Fruit fly (Drosophila melanogaster) whole organism, embryonic: ENCODE measurements around the gene sage.

Experiments used
- Atf-2 ChIP-seq: fragments of 200-800 bp; sonication (Bioruptor generic); optimal IDR thresholded peaks from 2 replicates; lab custom pipeline; 2016; ENCODE audit warnings: missing biosample characterization, missing genetic modification characterization
- B-H2 ChIP-seq: fragments of 200-800 bp; sonication (Bioruptor generic); optimal IDR thresholded peaks from 2 replicates; lab custom pipeline; 2018; ENCODE audit warnings: missing biosample characterization, mild to moderate bottlenecking, missing genetic modification characterization
- CG11456 ChIP-seq: fragments of 200-800 bp; sonication (Bioruptor generic); IDR thresholded peaks from 3 replicates; pipeline ENCODE4 v1.3.6; 2022; ENCODE audit warnings: missing biosample characterization, missing genetic modification characterization
- CG12659 ChIP-seq: fragments of 200-800 bp; sonication (Bioruptor generic); optimal IDR thresholded peaks from 3 replicates; lab custom pipeline; 2017; ENCODE audit warnings: mild to moderate bottlenecking, missing biosample characterization, missing genetic modification reagents, missing genetic modification characterization
- CG12769 ChIP-seq: fragments of 200-800 bp; sonication (Bioruptor generic); optimal IDR thresholded peaks from 2 replicates; lab custom pipeline; 2019; ENCODE audit warnings: missing biosample characterization, mild to moderate bottlenecking, missing genetic modification characterization, moderate library complexity
- CG13296 ChIP-seq: fragments of 200-800 bp; sonication (Bioruptor generic); optimal IDR thresholded peaks from 3 replicates; lab custom pipeline; 2018; ENCODE audit warnings: missing biosample characterization, mild to moderate bottlenecking, missing genetic modification characterization
- CG13424 ChIP-seq: fragments of 200-800 bp; sonication (Bioruptor generic); optimal IDR thresholded peaks from 2 replicates; lab custom pipeline; 2019; ENCODE audit warnings: missing biosample characterization, mild to moderate bottlenecking, missing genetic modification characterization, moderate library complexity
- CG15073 ChIP-seq: fragments of 200-800 bp; sonication (Bioruptor generic); optimal IDR thresholded peaks from 2 replicates; lab custom pipeline; 2016; ENCODE audit warnings: missing biosample characterization, missing genetic modification characterization
- CG17802 ChIP-seq: fragments of 200-800 bp; sonication (Bioruptor generic); optimal IDR thresholded peaks from 2 replicates; lab custom pipeline; 2018; ENCODE audit warnings: missing biosample characterization, mild to moderate bottlenecking, missing genetic modification characterization, moderate library complexity
- CG18262 ChIP-seq: fragments of 200-800 bp; optimal IDR thresholded peaks from 3 replicates; lab custom pipeline; 2019; ENCODE audit warnings: missing biosample characterization, mild to moderate bottlenecking, missing genetic modification characterization, moderate library complexity
- CG2678 ChIP-seq: fragments of 200-800 bp; sonication (Bioruptor generic); optimal IDR thresholded peaks from 3 replicates; lab custom pipeline; 2019; ENCODE audit warnings: missing biosample characterization, mild to moderate bottlenecking, missing genetic modification characterization, moderate library complexity
- CG3163 ChIP-seq: fragments of 200-800 bp; sonication (Bioruptor generic); optimal IDR thresholded peaks from 3 replicates; lab custom pipeline; 2016; ENCODE audit warnings: missing biosample characterization, missing genetic modification characterization
- CG32767 ChIP-seq: fragments of 200-800 bp; sonication (Bioruptor generic); IDR thresholded peaks from 2 replicates; pipeline ENCODE4 v1.3.6; 2022; ENCODE audit warnings: missing biosample characterization, missing genetic modification characterization
- CG33213 ChIP-seq: fragments of 200-800 bp; sonication (Bioruptor generic); optimal IDR thresholded peaks from 3 replicates; lab custom pipeline; 2016; ENCODE audit warnings: missing biosample characterization, missing genetic modification characterization
- CG3838 ChIP-seq: fragments of 200-800 bp; sonication (Bioruptor generic); optimal IDR thresholded peaks from 3 replicates; lab custom pipeline; 2016; ENCODE audit warnings: missing biosample characterization, missing genetic modification characterization
- CG4404 ChIP-seq: fragments of 200-800 bp; sonication (Bioruptor generic); IDR thresholded peaks from 2 replicates; pipeline ENCODE4 v1.3.6; 2022; ENCODE audit warnings: missing biosample characterization, missing genetic modification characterization
- CG6791 ChIP-seq: fragments of 200-800 bp; sonication (Bioruptor generic); IDR thresholded peaks from 3 replicates; pipeline ENCODE4 v1.3.6; 2022; ENCODE audit warnings: missing biosample characterization, missing genetic modification characterization; ENCODE audit not compliant: partially characterized antibody
- CG6854 ChIP-seq: fragments of 200-800 bp; sonication (Bioruptor generic); optimal IDR thresholded peaks from 3 replicates; lab custom pipeline; 2017; ENCODE audit warnings: missing biosample characterization, mild to moderate bottlenecking, missing genetic modification characterization
- CG7928 ChIP-seq: fragments of 200-800 bp; sonication (Bioruptor generic); optimal IDR thresholded peaks from 2 replicates; lab custom pipeline; 2017; ENCODE audit warnings: missing biosample characterization, mild to moderate bottlenecking, missing genetic modification characterization
- CG8089 ChIP-seq: fragments of 200-800 bp; sonication (Bioruptor generic); optimal IDR thresholded peaks from 3 replicates; lab custom pipeline; 2016; ENCODE audit warnings: missing biosample characterization, missing genetic modification characterization
- CG9817 ChIP-seq: fragments of 200-800 bp; sonication (Bioruptor generic); optimal IDR thresholded peaks from 2 replicates; lab custom pipeline; 2018; ENCODE audit warnings: missing biosample characterization, mild to moderate bottlenecking, missing genetic modification characterization, moderate library complexity
- CoRest ChIP-seq: fragments of 200-800 bp; sonication (Bioruptor generic); optimal IDR thresholded peaks from 3 replicates; lab custom pipeline; 2018; ENCODE audit warnings: missing biosample characterization, mild to moderate bottlenecking, missing genetic modification characterization, moderate library complexity
- Dbx ChIP-seq: fragments of 200-800 bp; sonication (Bioruptor generic); IDR thresholded peaks from 3 replicates; pipeline ENCODE4 v1.3.6; 2022; ENCODE audit warnings: missing biosample characterization, missing genetic modification characterization
- Dip3 ChIP-seq: fragments of 200-800 bp; sonication (Bioruptor generic); optimal IDR thresholded peaks from 3 replicates; lab custom pipeline; 2016; ENCODE audit warnings: missing biosample characterization, missing genetic modification characterization
- Dp ChIP-seq: fragments of 200-800 bp; sonication (Bioruptor generic); optimal IDR thresholded peaks from 2 replicates; lab custom pipeline; 2018; ENCODE audit warnings: missing biosample characterization, mild to moderate bottlenecking, missing genetic modification characterization, moderate library complexity
- Elba2 ChIP-seq: fragments of 200-800 bp; sonication (Bioruptor generic); optimal IDR thresholded peaks from 3 replicates; lab custom pipeline; 2016; ENCODE audit warnings: missing biosample characterization, missing genetic modification characterization
- GATAe ChIP-seq: fragments of 200-800 bp; sonication (Bioruptor generic); conservative IDR thresholded peaks from 2 replicates; pipeline ENCODE4 v1.3.6; 2022; ENCODE audit warnings: missing biosample characterization, missing genetic modification characterization
- Hr3 ChIP-seq: fragments of 200-800 bp; sonication (Bioruptor generic); optimal IDR thresholded peaks from 3 replicates; lab custom pipeline; 2016; ENCODE audit warnings: missing biosample characterization, missing genetic modification characterization
- MESR4 ChIP-seq: fragments of 200-800 bp; sonication (Bioruptor generic); optimal IDR thresholded peaks from 2 replicates; lab custom pipeline; 2018; ENCODE audit warnings: missing biosample characterization, mild to moderate bottlenecking, missing genetic modification characterization, moderate library complexity
- NC2β ChIP-seq: fragments of 200-800 bp; sonication (Bioruptor generic); optimal IDR thresholded peaks from 2 replicates; lab custom pipeline; 2016; ENCODE audit warnings: missing biosample characterization, missing genetic modification characterization
- Pdp1 ChIP-seq, 2 experiments: fragments of 200-800 bp; sonication (Bioruptor generic); optimal IDR thresholded peaks; 3 replicates each; lab custom pipeline; 2016; ENCODE audit warnings: missing biosample characterization in 2 of 2, missing genetic modification characterization in 2 of 2, mild to moderate bottlenecking in 1 of 2, moderate library complexity in 1 of 2
- Ptx1 ChIP-seq: fragments of 200-800 bp; sonication (Bioruptor generic); IDR thresholded peaks from 2 replicates; pipeline ENCODE4 v1.3.6; 2022; ENCODE audit warnings: missing biosample characterization, missing genetic modification characterization
- TFAM ChIP-seq: fragments of 200-800 bp; sonication (Bioruptor generic); optimal IDR thresholded peaks from 2 replicates; lab custom pipeline; 2017; ENCODE audit warnings: missing biosample characterization, missing genetic modification characterization, inconsistent platforms
- Trl ChIP-seq, 3 experiments: fragments of >200 bp in 2 of 3; fragments of 200-800 bp in 1 of 3; sonication (Bioruptor generic) in 1 of 3; optimal IDR thresholded peaks; 2 replicates in 1 of 3; 3 replicates in 2 of 3; lab custom pipeline; 2016 to 2017; ENCODE audit warnings: missing biosample characterization in 1 of 3, missing genetic modification characterization in 1 of 3
- cad ChIP-seq: fragments of >200 bp; optimal IDR thresholded peaks from 2 replicates; lab custom pipeline; 2017; ENCODE audit warnings: missing biosample characterization, missing genetic modification characterization
- chinmo ChIP-seq: fragments of 200-800 bp; sonication (Bioruptor generic); IDR thresholded peaks from 4 replicates; pipeline ENCODE4 v1.3.6; 2022; ENCODE audit warnings: missing biosample characterization, missing genetic modification characterization; ENCODE audit not compliant: partially characterized antibody
- chm ChIP-seq: fragments of 200-800 bp; sonication (Bioruptor generic); IDR thresholded peaks from 2 replicates; pipeline ENCODE4 v1.3.6; 2022; ENCODE audit warnings: missing biosample characterization, missing genetic modification characterization
- dpn ChIP-seq, 2 experiments: fragments of 200-800 bp; sonication (Bioruptor generic); optimal IDR thresholded peaks; 3 replicates each; lab custom pipeline; 2016; ENCODE audit warnings: missing biosample characterization in 2 of 2, missing genetic modification characterization in 2 of 2
- gce ChIP-seq: fragments of 200-800 bp; sonication (Bioruptor generic); IDR thresholded peaks from 3 replicates; pipeline ENCODE4 v1.3.6; 2022; ENCODE audit warnings: missing biosample characterization, missing genetic modification characterization
- grau ChIP-seq: fragments of 200-800 bp; optimal IDR thresholded peaks from 3 replicates; lab custom pipeline; 2019; ENCODE audit warnings: missing biosample characterization, mild to moderate bottlenecking, missing genetic modification characterization, moderate library complexity
- ind ChIP-seq: fragments of 200-800 bp; sonication (Bioruptor generic); optimal IDR thresholded peaks from 3 replicates; lab custom pipeline; 2016; ENCODE audit warnings: missing biosample characterization, missing genetic modification characterization
- jumu ChIP-seq: fragments of 200-800 bp; sonication (Bioruptor generic); optimal IDR thresholded peaks from 3 replicates; lab custom pipeline; 2016; ENCODE audit warnings: missing biosample characterization, missing genetic modification characterization
- lmd ChIP-seq: fragments of 200-800 bp; sonication (Bioruptor generic); IDR thresholded peaks from 2 replicates; pipeline ENCODE4 v1.3.6; 2022; ENCODE audit warnings: missing biosample characterization, missing genetic modification characterization
- mam ChIP-seq: fragments of 200-800 bp; sonication (Bioruptor generic); optimal IDR thresholded peaks from 3 replicates; lab custom pipeline; 2016; ENCODE audit warnings: missing biosample characterization, missing genetic modification characterization
- run ChIP-seq: fragments of 200-800 bp; sonication (Bioruptor generic); optimal IDR thresholded peaks from 3 replicates; lab custom pipeline; 2018; ENCODE audit warnings: missing biosample characterization, mild to moderate bottlenecking, missing genetic modification characterization
- sens ChIP-seq: fragments of 200-800 bp; sonication (Bioruptor generic); peaks from one replicate; lab custom pipeline; 2016; ENCODE audit warnings: missing biosample characterization, missing genetic modification characterization
- slbo ChIP-seq: fragments of 200-800 bp; sonication (Bioruptor generic); IDR thresholded peaks from 2 replicates; pipeline ENCODE4 v1.3.6; 2022; ENCODE audit warnings: missing biosample characterization, missing genetic modification characterization
- tna ChIP-seq: fragments of 200-800 bp; sonication (Bioruptor generic); IDR thresholded peaks from 2 replicates; pipeline ENCODE4 v1.3.6; 2022; ENCODE audit warnings: missing biosample characterization, missing genetic modification characterization; ENCODE audit not compliant: partially characterized antibody
- zen2 ChIP-seq: fragments of 200-800 bp; sonication (Bioruptor generic); IDR thresholded peaks from 3 replicates; pipeline ENCODE4 v1.3.6; 2022; ENCODE audit warnings: missing biosample characterization, missing genetic modification characterization; ENCODE audit not compliant: partially characterized antibody

sage gene

dm6 chr3R:9237268-9238091, 26.5 kb downstream of the sage start, which contains the start of gene pum (continued):
- TF ChIP-seq ind (GFP tag; lab: Kevin White, UChicago): peak; percentile 13
- no peak for TF ChIP-seq jumu (GFP tag; lab: Kevin White, UChicago)
- TF ChIP-seq CG13424 (tag; lab: Kevin White, UChicago): peak; percentile 32
- TF ChIP-seq B-H2 (GFP tag; lab: Kevin White, UChicago): no peak
- TF ChIP-seq NC2β (GFP tag; lab: Kevin White, UChicago): peak; percentile 10
- TF ChIP-seq tna (GFP tag; lab: Robert Waterston, UW): no peak
- no peak for TF ChIP-seq CG13296 (GFP tag; lab: Kevin White, UChicago)
- TF ChIP-seq Dbx (GFP tag; lab: Robert Waterston, UW): no peak
- TF ChIP-seq CG15073 (GFP tag; lab: Kevin White, UChicago): no peak
- TF ChIP-seq CG18262: peak; percentile 67
- TF ChIP-seq zen2: no peak
- TF ChIP-seq run (tag; lab: Kevin White, UChicago): no peak
- TF ChIP-seq CG6854 (GFP tag; lab: Kevin White, UChicago): no peak
- TF ChIP-seq CG8089: no peak
- TF ChIP-seq sens: peak; percentile 75
- no peak for TF ChIP-seq CG33213 (GFP tag; lab: Kevin White, UChicago)
- peak; percentile 32 for TF ChIP-seq CG12769 (tag; lab: Kevin White, UChicago)
- TF ChIP-seq Elba2 (GFP tag; lab: Kevin White, UChicago): peak; percentile 1
- TF ChIP-seq CG17802 (tag; lab: Kevin White, UChicago): no peak
- no peak for TF ChIP-seq TFAM (GFP tag; lab: Kevin White, UChicago)
- peak; percentile 20 for TF ChIP-seq CG9817 (tag; lab: Kevin White, UChicago)
- no peak for TF ChIP-seq Trl (optimal IDR thresholded peaks at IDR 0.05; lab: Kevin White, UChicago)
- TF ChIP-seq Trl (GFP tag; optimal IDR thresholded peaks at IDR 0.05; lab: Kevin White, UChicago): no peak
- peak in 1 of 2 experiments; percentile 2 for TF ChIP-seq Pdp1 (GFP tag; optimal IDR thresholded peaks at IDR 0.05; lab: Kevin White, UChicago)
- no peak for TF ChIP-seq Dip3 (GFP tag; lab: Kevin White, UChicago)
- peak; percentile 35 for TF ChIP-seq MESR4 (GFP tag; lab: Kevin White, UChicago)
- peak; percentile 8; the same call in 1 of the 2 replicates for TF ChIP-seq lmd (GFP tag; lab: Robert Waterston, UW)
- TF ChIP-seq CoRest (tag; lab: Kevin White, UChicago): peak; percentile 75
- peak; percentile 78 for TF ChIP-seq slbo
- TF ChIP-seq CG12659: peak; percentile 49
- no peak for TF ChIP-seq CG6791 (GFP tag; lab: Robert Waterston, UW)
- no peak for TF ChIP-seq CG7928 (GFP tag; lab: Kevin White, UChicago)
- TF ChIP-seq mam (GFP tag; lab: Kevin White, UChicago): no peak
- TF ChIP-seq Hr3 (GFP tag; lab: Kevin White, UChicago): peak; percentile 36
- peak; percentile 99 for TF ChIP-seq grau (tag; lab: Kevin White, UChicago)
- no peak for TF ChIP-seq chinmo (GFP tag; lab: Robert Waterston, UW)
- no peak for TF ChIP-seq CG3163 (GFP tag; lab: Kevin White, UChicago)
- TF ChIP-seq CG4404 (GFP tag; lab: Robert Waterston, UW): no peak
- TF ChIP-seq Atf-2 (GFP tag; lab: Kevin White, UChicago): no peak
- no peak for TF ChIP-seq cad
- TF ChIP-seq Dp (GFP tag; lab: Kevin White, UChicago): peak; percentile 65
- TF ChIP-seq GATAe: no peak
- no peak for TF ChIP-seq gce
- peak; percentile 76 for TF ChIP-seq Ptx1
- peak; percentile 6; the same call in 1 of the 2 replicates for TF ChIP-seq CG32767 (GFP tag; lab: Robert Waterston, UW)
- no peak for TF ChIP-seq CG11456 (GFP tag; lab: Robert Waterston, UW)
- TF ChIP-seq CG2678 (tag; lab: Kevin White, UChicago): peak; percentile 64
- no peak for TF ChIP-seq CG3838 (GFP tag; lab: Kevin White, UChicago)
- TF ChIP-seq chm (GFP tag; lab: Robert Waterston, UW): no peak
- TF ChIP-seq dpn (GFP tag; optimal IDR thresholded peaks at IDR 0.05; lab: Kevin White, UChicago): peak in 1 of 2 experiments; percentile 37
